Worm (Caenorhabditis elegans): ENCODE measurements around the gene egl-36.

Gene egl-36

ce11 chrX:10691232-10691631 lies 42.9 kb upstream of the egl-36 start:
- TF ChIP-seq lsy-2 (tag; optimal IDR thresholded peaks at IDR 0.05) (no peak), drap-1 (GFP tag; optimal IDR thresholded peaks at IDR 0.05) (no peak), blmp-1 (tag; optimal IDR thresholded peaks at IDR 0.05) (peak; percentile 80), elt-1 (tag; optimal IDR thresholded peaks at IDR 0.05; ENCODE audit: borderline replicate concordance, insufficient read depth) (peak; percentile 55)

DNA sequence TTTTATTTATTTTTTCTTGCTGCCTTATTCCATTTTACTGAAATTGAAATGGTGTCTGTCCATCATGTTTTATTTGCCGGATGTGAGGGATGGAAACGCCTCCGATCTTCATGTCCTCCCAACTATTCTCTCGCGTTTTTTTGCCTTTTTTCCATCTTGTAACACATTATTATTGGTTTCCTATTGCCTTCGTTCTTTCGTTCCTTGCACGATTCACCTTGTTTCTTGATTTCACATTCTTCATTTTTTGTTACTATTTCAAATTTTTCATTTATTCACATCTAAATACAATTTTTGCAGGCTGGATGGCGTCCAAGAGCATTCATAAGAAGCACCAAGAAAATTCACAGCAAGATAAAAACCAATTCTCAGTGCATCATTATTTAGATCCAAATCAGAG lies 42.5 kb upstream of the egl-36 start, which contains the start of gene yap-1:
TSS of gene yap-1 (plus strand) at position 301 of the 400 bp plus-strand sequence.
- TF ChIP-seq nhr-12 (tag; optimal IDR thresholded peaks at IDR 0.05) (no peak), nhr-28 (tag; optimal IDR thresholded peaks at IDR 0.05) (no peak), hlh-1 (tag; optimal IDR thresholded peaks at IDR 0.05) (no peak), ceh-39 (tag; optimal IDR thresholded peaks at IDR 0.05) (no peak), bed-3 (GFP tag; optimal IDR thresholded peaks at IDR 0.05) (no peak), tbx-8 (GFP tag; optimal IDR thresholded peaks at IDR 0.05) (no peak), ztf-11 (tag; optimal IDR thresholded peaks at IDR 0.05) (no peak), blmp-1 (tag; optimal IDR thresholded peaks at IDR 0.05) (no peak), sptf-1 (tag; optimal IDR thresholded peaks at IDR 0.05) (no peak), lsy-2 (tag; optimal IDR thresholded peaks at IDR 0.05) (no peak), zip-8 (tag; optimal IDR thresholded peaks at IDR 0.05) (no peak), mls-2 (tag; optimal IDR thresholded peaks at IDR 0.05) (no peak), lin-32 (GFP tag; optimal IDR thresholded peaks at IDR 0.05) (no peak), mep-1 (tag; optimal IDR thresholded peaks at IDR 0.05) (no peak), elt-1 (tag; optimal IDR thresholded peaks at IDR 0.05; ENCODE audit: borderline replicate concordance, insufficient read depth) (no peak), ces-1 (GFP tag; optimal IDR thresholded peaks at IDR 0.05) (no peak), cnd-1 (tag; optimal IDR thresholded peaks at IDR 0.05) (no peak)

- TF ChIP-seq ceh-39 (tag; optimal IDR thresholded peaks at IDR 0.05) (no peak), zip-8 (tag; optimal IDR thresholded peaks at IDR 0.05) (peak; percentile 86), tbx-8 (GFP tag; optimal IDR thresholded peaks at IDR 0.05) (no peak), nhr-28 (tag; optimal IDR thresholded peaks at IDR 0.05) (no peak)
Observed at ce11 chrX:10692057-10692456, 42.1 kb upstream of the egl-36 start.

ce11 chrX:10694248-10694647 lies 39.9 kb upstream of the egl-36 start:
- TF ChIP-seq snpc-4 (tag; optimal IDR thresholded peaks at IDR 0.05), result no peak
- TF ChIP-seq bed-3 (GFP tag; optimal IDR thresholded peaks at IDR 0.05), result no peak
- TF ChIP-seq ceh-39 (tag; optimal IDR thresholded peaks at IDR 0.05), result no peak
- no peak for TF ChIP-seq nhr-2 (tag; optimal IDR thresholded peaks at IDR 0.05)
- no peak for TF ChIP-seq mep-1 (tag; optimal IDR thresholded peaks at IDR 0.05)
- no peak for TF ChIP-seq blmp-1 (tag; optimal IDR thresholded peaks at IDR 0.05)
- no peak for TF ChIP-seq unc-62 (GFP tag; optimal IDR thresholded peaks at IDR 0.05)
- TF ChIP-seq nhr-76 (tag; optimal IDR thresholded peaks at IDR 0.05), result no peak
- TF ChIP-seq nhr-28 (tag; optimal IDR thresholded peaks at IDR 0.05), result no peak
- TF ChIP-seq unc-39 (tag; optimal IDR thresholded peaks at IDR 0.05), result no peak
- no peak for TF ChIP-seq unc-120 (tag; optimal IDR thresholded peaks at IDR 0.05; ENCODE audit: poor library complexity, severe bottlenecking)
- no peak for TF ChIP-seq M03D4.4 (tag; optimal IDR thresholded peaks at IDR 0.05)

ce11 chrX:10694933-10695332 lies 39.2 kb upstream of the egl-36 start, which contains the start of gene plpp-1.3:
TSS of gene plpp-1.3 (plus strand) at chrX:10695312.
- TF ChIP-seq sptf-1 (tag; optimal IDR thresholded peaks at IDR 0.05) (no peak), nhr-2 (tag; optimal IDR thresholded peaks at IDR 0.05) (no peak), unc-39 (tag; optimal IDR thresholded peaks at IDR 0.05) (no peak), ceh-39 (tag; optimal IDR thresholded peaks at IDR 0.05) (peak; percentile 17), M03D4.4 (tag; optimal IDR thresholded peaks at IDR 0.05) (no peak), snpc-4 (tag; optimal IDR thresholded peaks at IDR 0.05) (no peak), zip-8 (tag; optimal IDR thresholded peaks at IDR 0.05) (no peak), mep-1 (tag; optimal IDR thresholded peaks at IDR 0.05) (peak; percentile 48), ztf-11 (tag; optimal IDR thresholded peaks at IDR 0.05) (no peak), nhr-237 (tag; optimal IDR thresholded peaks at IDR 0.05) (no peak), nhr-76 (tag; optimal IDR thresholded peaks at IDR 0.05) (no peak)

- TF ChIP-seq cnd-1 (tag; optimal IDR thresholded peaks at IDR 0.05) (no peak), ceh-83 (GFP tag; optimal IDR thresholded peaks at IDR 0.05) (no peak), mls-2 (tag; optimal IDR thresholded peaks at IDR 0.05) (no peak), lin-32 (GFP tag; optimal IDR thresholded peaks at IDR 0.05) (no peak), drap-1 (GFP tag; optimal IDR thresholded peaks at IDR 0.05) (no peak), nhr-76 (tag; optimal IDR thresholded peaks at IDR 0.05) (no peak)
Observed at ce11 chrX:10704329-10704728, 29.8 kb upstream of the egl-36 start.
